Worm (Caenorhabditis elegans) whole organism, L4 larva: Measurements from ENCODE around the gene C15H11.13.

Experiments
- D1046.2 ChIP-seq: fragments of 200-800 bp; sonication (Bioruptor generic); IDR thresholded peaks from 2 replicates; pipeline ENCODE4 v1.3.6; 2022; ENCODE audit warnings: missing genetic modification characterization, missing compliant biosample characterization
- F10B5.3 ChIP-seq: sonication (generic microtip); optimal IDR thresholded peaks from 2 replicates; lab custom pipeline; 2016; ENCODE audit warnings: mild to moderate bottlenecking, missing genetic modification characterization, missing compliant biosample characterization
- F26F4.8 ChIP-seq: fragments of 200-800 bp; sonication (Bioruptor generic); conservative IDR thresholded peaks from 2 replicates; pipeline ENCODE4 v1.3.6; 2022; ENCODE audit warnings: missing genetic modification characterization, missing compliant biosample characterization
- F37D6.2 ChIP-seq: sonication (generic microtip); optimal IDR thresholded peaks from 2 replicates; lab custom pipeline; 2016; ENCODE audit warnings: mild to moderate bottlenecking, missing genetic modification characterization, missing compliant biosample characterization
- F49E8.2 ChIP-seq: sonication (generic microtip); optimal IDR thresholded peaks from 2 replicates; lab custom pipeline; 2016; ENCODE audit warnings: missing compliant biosample characterization, mild to moderate bottlenecking, missing genetic modification characterization, borderline replicate concordance
- R02D3.7 ChIP-seq: fragments of 150-350 bp; sonication (generic microtip); optimal IDR thresholded peaks from 3 replicates; lab custom pipeline; 2014; ENCODE audit warnings: missing biosample characterization, missing genetic modification characterization
- Y105C5A.15 ChIP-seq: fragments of 200-800 bp; sonication (Bioruptor generic); IDR thresholded peaks from 2 replicates; pipeline ENCODE4 v1.3.6; 2022; ENCODE audit warnings: missing genetic modification characterization, missing compliant biosample characterization
- Y48G9A.11 ChIP-seq: fragments of 200-800 bp; sonication (Bioruptor generic); IDR thresholded peaks from 2 replicates; pipeline ENCODE4 v1.3.6; 2022; ENCODE audit warnings: missing genetic modification reagents, missing genetic modification characterization, missing compliant biosample characterization
- ZK337.2 ChIP-seq: fragments of 200-800 bp; sonication (Bioruptor generic); IDR thresholded peaks from 2 replicates; pipeline ENCODE4 v1.3.6; 2022; ENCODE audit warnings: missing genetic modification reagents, missing genetic modification characterization, missing compliant biosample characterization
- aly-2 ChIP-seq: sonication (generic microtip); optimal IDR thresholded peaks from 2 replicates; lab custom pipeline; 2018; ENCODE audit warnings: missing biosample characterization, missing genetic modification characterization
- attf-4 ChIP-seq: sonication (generic microtip); optimal IDR thresholded peaks from 3 replicates; lab custom pipeline; 2017; ENCODE audit warnings: missing biosample characterization, missing genetic modification characterization
- ceh-28 ChIP-seq: fragments of 150-350 bp; optimal IDR thresholded peaks from 2 replicates; lab custom pipeline; 2014; ENCODE audit warnings: missing biosample characterization, missing genetic modification reagents, missing genetic modification characterization
- ceh-82 ChIP-seq: sonication (generic microtip); optimal IDR thresholded peaks from 2 replicates; lab custom pipeline; 2017; ENCODE audit warnings: missing biosample characterization, missing genetic modification characterization
- ces-1 ChIP-seq: fragments of 150-350 bp; sonication (generic microtip); optimal IDR thresholded peaks from 4 replicates; lab custom pipeline; 2014; ENCODE audit warnings: missing biosample characterization, missing genetic modification reagents, missing genetic modification characterization
- cey-2 ChIP-seq: sonication (generic microtip); optimal IDR thresholded peaks from 3 replicates; lab custom pipeline; 2017; ENCODE audit warnings: missing genetic modification characterization, mild to moderate bottlenecking, missing compliant biosample characterization, antibody characterized with exemption, borderline replicate concordance; ENCODE audit not compliant: insufficient read depth
- ctbp-1 ChIP-seq: fragments of 200-800 bp; sonication (Bioruptor generic); IDR thresholded peaks from 2 replicates; pipeline ENCODE4 v1.3.6; 2022; ENCODE audit warnings: missing genetic modification reagents, missing genetic modification characterization, missing compliant biosample characterization
- daf-8 ChIP-seq: fragments of 200-800 bp; sonication (Bioruptor generic); IDR thresholded peaks from 2 replicates; pipeline ENCODE4 v1.3.6; 2022; ENCODE audit warnings: missing genetic modification characterization, missing compliant biosample characterization
- dmd-6 ChIP-seq: fragments of 200-800 bp; sonication (Bioruptor generic); IDR thresholded peaks from 2 replicates; pipeline ENCODE4 v1.3.6; 2022; ENCODE audit warnings: missing genetic modification reagents, missing genetic modification characterization, missing compliant biosample characterization
- dmd-8 ChIP-seq: fragments of 200-800 bp; sonication (Bioruptor generic); IDR thresholded peaks from 2 replicates; pipeline ENCODE4 v1.3.6; 2022; ENCODE audit warnings: missing genetic modification characterization, missing compliant biosample characterization
- dmd-9 ChIP-seq: fragments of 200-800 bp; sonication (Bioruptor generic); IDR thresholded peaks from 2 replicates; pipeline ENCODE4 v1.3.6; 2022; ENCODE audit warnings: missing genetic modification reagents, missing genetic modification characterization, missing compliant biosample characterization
- dpl-1 ChIP-seq: fragments of 150-350 bp; optimal IDR thresholded peaks from 2 replicates; lab custom pipeline; 2014; ENCODE audit warnings: missing biosample characterization, missing genetic modification reagents, missing genetic modification characterization
- dve-1 ChIP-seq: sonication (generic microtip); optimal IDR thresholded peaks from 2 replicates; lab custom pipeline; 2017; ENCODE audit warnings: antibody characterized with exemption, mild to moderate bottlenecking, missing genetic modification characterization, missing compliant biosample characterization; ENCODE audit not compliant: insufficient read depth
- fkh-10 ChIP-seq: fragments of 150-350 bp; optimal IDR thresholded peaks from 2 replicates; lab custom pipeline; 2014; ENCODE audit warnings: missing biosample characterization, missing genetic modification reagents, missing genetic modification characterization
- fos-1 ChIP-seq: fragments of 150-350 bp; optimal IDR thresholded peaks from 2 replicates; lab custom pipeline; 2014; ENCODE audit warnings: missing biosample characterization, missing genetic modification characterization
- hlh-30 ChIP-seq: sonication (generic microtip); optimal IDR thresholded peaks from 2 replicates; lab custom pipeline; 2017; ENCODE audit warnings: antibody characterized with exemption, mild to moderate bottlenecking, missing genetic modification characterization, missing compliant biosample characterization; ENCODE audit not compliant: insufficient read depth
- lim-7 ChIP-seq: fragments of 200-800 bp; sonication (Bioruptor generic); IDR thresholded peaks from 2 replicates; pipeline ENCODE4 v1.3.6; 2022; ENCODE audit warnings: missing genetic modification characterization, missing compliant biosample characterization
- lin-38 ChIP-seq: fragments of 200-800 bp; sonication (Bioruptor generic); IDR thresholded peaks from 2 replicates; pipeline ENCODE4 v1.3.6; 2022; ENCODE audit warnings: missing genetic modification reagents, missing genetic modification characterization, missing compliant biosample characterization
- lir-3 ChIP-seq: sonication (generic microtip); optimal IDR thresholded peaks from 2 replicates; lab custom pipeline; 2016; ENCODE audit warnings: mild to moderate bottlenecking, missing genetic modification characterization, missing compliant biosample characterization
- madf-5 ChIP-seq, 2 experiments: fragments of 200-800 bp; sonication (Bioruptor generic); IDR thresholded peaks; 2 replicates each; pipeline ENCODE4 v1.3.6; 2022; ENCODE audit warnings: missing compliant biosample characterization in 2 of 2, missing genetic modification characterization in 2 of 2
- mdl-1 ChIP-seq, 2 experiments: fragments of 150-350 bp in 1 of 2; sonication (generic microtip) in 1 of 2; optimal IDR thresholded peaks; 2 replicates each; lab custom pipeline; 2014 to 2017; ENCODE audit warnings: missing biosample characterization in 2 of 2, missing genetic modification characterization in 2 of 2
- mxl-2 ChIP-seq: fragments of 200-800 bp; sonication (Bioruptor generic); conservative IDR thresholded peaks from 2 replicates; pipeline ENCODE4 v1.3.6; 2022; ENCODE audit warnings: missing genetic modification reagents, missing genetic modification characterization, missing compliant biosample characterization
- nhr-41 ChIP-seq: fragments of 200-800 bp; sonication (Bioruptor generic); IDR thresholded peaks from 2 replicates; pipeline ENCODE4 v1.3.6; 2022; ENCODE audit warnings: missing genetic modification reagents, missing genetic modification characterization, missing compliant biosample characterization
- nhr-42 ChIP-seq: fragments of 200-800 bp; sonication (Bioruptor generic); IDR thresholded peaks from 2 replicates; pipeline ENCODE4 v1.3.6; 2022; ENCODE audit warnings: missing genetic modification characterization, missing compliant biosample characterization
- nhr-6 ChIP-seq: fragments of 150-350 bp; optimal IDR thresholded peaks from 2 replicates; lab custom pipeline; 2014; ENCODE audit warnings: missing biosample characterization, missing genetic modification characterization
- nhr-76 ChIP-seq: fragments of 150-350 bp; optimal IDR thresholded peaks from 2 replicates; lab custom pipeline; 2014; ENCODE audit warnings: missing biosample characterization, missing genetic modification characterization
- pqm-1 ChIP-seq: sonication (generic microtip); optimal IDR thresholded peaks from 2 replicates; lab custom pipeline; 2017; ENCODE audit warnings: missing biosample characterization, missing genetic modification characterization
- sdz-12 ChIP-seq: fragments of 200-800 bp; sonication (Bioruptor generic); optimal IDR thresholded peaks from 2 replicates; lab custom pipeline; 2018; ENCODE audit warnings: mild to moderate bottlenecking, missing genetic modification characterization, missing compliant biosample characterization
- snpc-4 ChIP-seq: fragments of 150-350 bp; optimal IDR thresholded peaks from 2 replicates; lab custom pipeline; 2014; ENCODE audit warnings: missing biosample characterization, missing genetic modification characterization
- tag-97 ChIP-seq: fragments of 200-800 bp; sonication (Bioruptor generic); IDR thresholded peaks from 2 replicates; pipeline ENCODE4 v1.3.6; 2022; ENCODE audit warnings: missing genetic modification characterization, missing compliant biosample characterization
- unc-39 ChIP-seq: sonication (generic microtip); optimal IDR thresholded peaks from 2 replicates; lab custom pipeline; 2017; ENCODE audit warnings: missing biosample characterization, missing genetic modification characterization
- unc-62 ChIP-seq, 3 experiments: fragments of 150-350 bp in 1 of 3; sonication (generic microtip); optimal IDR thresholded peaks in 2 of 3; peaks in 1 of 3; 1 replicate in 1 of 3; 2 replicates in 2 of 3; lab custom pipeline; 2014 to 2017; ENCODE audit warnings: missing biosample characterization in 3 of 3, missing genetic modification characterization in 3 of 3, missing genetic modification reagents in 3 of 3, missing genotype in 1 of 3
- vab-7 ChIP-seq: fragments of 200-800 bp; sonication (Bioruptor generic); IDR thresholded peaks from 2 replicates; pipeline ENCODE4 v1.3.6; 2022; ENCODE audit warnings: missing genetic modification reagents, missing genetic modification characterization, missing compliant biosample characterization
- zfp-2 ChIP-seq: sonication (generic microtip); optimal IDR thresholded peaks from 2 replicates; lab custom pipeline; 2016; ENCODE audit warnings: mild to moderate bottlenecking, missing genetic modification characterization, missing compliant biosample characterization
- zfp-3 ChIP-seq: fragments of 200-800 bp; sonication (Bioruptor generic); conservative IDR thresholded peaks from 2 replicates; pipeline ENCODE4 v1.3.6; 2022; ENCODE audit warnings: missing genetic modification reagents, missing genetic modification characterization, missing compliant biosample characterization
- zip-11 ChIP-seq: fragments of 200-800 bp; sonication (Bioruptor generic); IDR thresholded peaks from 2 replicates; pipeline ENCODE4 v1.3.6; 2022; ENCODE audit warnings: missing genetic modification characterization, missing compliant biosample characterization
- zip-2 ChIP-seq: fragments of 150-350 bp; optimal IDR thresholded peaks from 2 replicates; lab custom pipeline; 2014; ENCODE audit warnings: missing biosample characterization, missing genetic modification characterization
- ztf-11 ChIP-seq: fragments of 150-350 bp; optimal IDR thresholded peaks from 2 replicates; lab custom pipeline; 2014; ENCODE audit warnings: missing biosample characterization, missing genetic modification characterization

Gene C15H11.13

ce11 chrV:14394743-14395142 lies at the start of gene C15H11.13:
Gene C15H11.13, plus strand, starts transcription at chrV:14395043.
- TF ChIP-seq F26F4.8 (GFP tag; lab: Robert Waterston, UW): no peak

- TF ChIP-seq lin-38 (GFP tag; lab: Robert Waterston, UW): peak; percentile 99
- no peak for TF ChIP-seq mxl-2 (GFP tag; lab: Robert Waterston, UW)
- TF ChIP-seq madf-5 (GFP tag; IDR thresholded peaks at IDR 0.05; lab: Robert Waterston, UW): no peak
- peak; percentile 79 for TF ChIP-seq vab-7 (GFP tag; lab: Robert Waterston, UW)
- peak; percentile 63 for TF ChIP-seq F49E8.2 (tag; lab: Kevin White, UChicago)
- peak; percentile 59 for TF ChIP-seq zip-2
- TF ChIP-seq attf-4 (tag; lab: Kevin White, UChicago): no peak
- no peak for TF ChIP-seq dmd-8
- no peak for TF ChIP-seq F37D6.2 (tag; lab: Kevin White, UChicago)
- TF ChIP-seq tag-97: no peak
- TF ChIP-seq ceh-82 (tag; lab: Kevin White, UChicago): no peak
- TF ChIP-seq cey-2 (tag; lab: Kevin White, UChicago): no peak
- TF ChIP-seq dve-1: peak; percentile 97
- TF ChIP-seq snpc-4 (tag; lab: Kevin White, UChicago): peak; percentile 64
- TF ChIP-seq D1046.2 (GFP tag; lab: Robert Waterston, UW): 0 out of 2 replicates have a peak, but pooled peaks have one; percentile 23
- peak; percentile 70 for TF ChIP-seq zfp-2 (tag; lab: Kevin White, UChicago)
- no peak for TF ChIP-seq unc-39
- peak; percentile 38 for TF ChIP-seq ces-1
- no peak for TF ChIP-seq lir-3 (tag; lab: Kevin White, UChicago)
- peak; percentile 81 for TF ChIP-seq dmd-9 (GFP tag; lab: Robert Waterston, UW)
- no peak for TF ChIP-seq F26F4.8 (GFP tag; lab: Robert Waterston, UW)
- no peak for TF ChIP-seq R02D3.7 (tag; lab: Kevin White, UChicago)
- no peak for TF ChIP-seq ztf-11 (tag; lab: Kevin White, UChicago)
- TF ChIP-seq nhr-6 (tag; lab: Kevin White, UChicago): peak; percentile 100
- TF ChIP-seq hlh-30 (tag; lab: Kevin White, UChicago): peak; percentile 80
- no peak for TF ChIP-seq Y48G9A.11 (GFP tag; lab: Robert Waterston, UW)
- TF ChIP-seq sdz-12: no peak
- no peak for TF ChIP-seq Y105C5A.15 (GFP tag; lab: Robert Waterston, UW)
- TF ChIP-seq daf-8 (GFP tag; lab: Robert Waterston, UW): no peak
- TF ChIP-seq zfp-3 (GFP tag; lab: Robert Waterston, UW): 0 out of 2 replicates have a peak, but pooled peaks have one; percentile 48
- TF ChIP-seq ctbp-1: peak; percentile 77
- TF ChIP-seq ZK337.2: peak; percentile 70; the same call in 1 of the 2 replicates
- no peak for TF ChIP-seq fos-1 (tag; lab: Kevin White, UChicago)
- TF ChIP-seq nhr-41 (GFP tag; lab: Robert Waterston, UW): no peak
- TF ChIP-seq nhr-42 (GFP tag; lab: Robert Waterston, UW): peak; percentile 85
- no peak for TF ChIP-seq aly-2 (tag; lab: Kevin White, UChicago)
- TF ChIP-seq ceh-28 (tag; lab: Kevin White, UChicago): no peak
- no peak for TF ChIP-seq zip-11
- no peak for TF ChIP-seq pqm-1 (tag; lab: Kevin White, UChicago)
- no peak for TF ChIP-seq unc-62 (GFP tag; optimal IDR thresholded peaks at IDR 0.05 in 1 of 2; lab: Kevin White, UChicago)
- TF ChIP-seq unc-62 (tag; optimal IDR thresholded peaks at IDR 0.05; lab: Kevin White, UChicago): no peak
- no peak for TF ChIP-seq F10B5.3
- TF ChIP-seq nhr-76 (tag; lab: Kevin White, UChicago): no peak
- TF ChIP-seq fkh-10 (GFP tag; lab: Kevin White, UChicago): peak; percentile 94
- TF ChIP-seq lim-7 (GFP tag; lab: Robert Waterston, UW): no peak
- TF ChIP-seq mdl-1 (tag; optimal IDR thresholded peaks at IDR 0.05; lab: Kevin White, UChicago): peak; percentile 35 to 57
- peak; percentile 73 for TF ChIP-seq dmd-6
- TF ChIP-seq dpl-1 (GFP tag; lab: Kevin White, UChicago): peak; percentile 89
Measured at ce11 chrV:14347234-14347826, 47.5 kb upstream of the C15H11.13 start, which contains the start of gene cept-2. Gene cept-2, plus strand, starts transcription at chrV:14347766.
